Worm (Caenorhabditis elegans): Measurements from ENCODE around the gene nhr-104.

DNA sequence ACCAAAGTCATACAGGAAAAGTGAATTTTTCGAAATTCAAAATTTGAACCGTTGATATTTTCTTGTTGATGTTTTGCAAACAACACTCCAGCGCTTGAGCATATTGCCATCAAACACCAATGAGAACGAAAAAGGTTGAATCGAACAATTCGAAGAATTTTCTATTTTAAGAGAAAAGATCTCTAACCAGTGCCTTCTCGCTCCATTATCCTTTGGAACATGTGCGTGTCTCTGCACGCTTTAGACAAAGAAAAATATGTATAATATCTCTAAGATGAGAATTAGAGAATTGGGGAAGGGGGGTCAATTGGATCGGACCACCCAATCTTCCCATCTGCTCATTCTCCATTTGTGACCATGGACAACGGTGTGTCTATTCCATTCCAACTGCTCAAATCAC lies 24.6 kb downstream of the nhr-104 start, which contains the start of gene Y17G9B.2:
- TF ChIP-seq nhr-12 (tag; optimal IDR thresholded peaks at IDR 0.05), result no peak
- TF ChIP-seq aly-2 (tag; optimal IDR thresholded peaks at IDR 0.05), result no peak
- no peak for TF ChIP-seq zag-1 (tag; optimal IDR thresholded peaks at IDR 0.05)
- TF ChIP-seq ama-1 (optimal IDR thresholded peaks at IDR 0.05), result no peak

All from whole organism, L2 larva.